Fruit fly (Drosophila melanogaster) whole organism, embryonic: ENCODE measurements around the gene sif.

Source experiments
- Abd-B ChIP-seq: fragments of 200-800 bp; sonication (Bioruptor generic); optimal IDR thresholded peaks from 2 replicates; lab custom pipeline; 2018; ENCODE audit warnings: missing biosample characterization, mild to moderate bottlenecking, missing genetic modification characterization, moderate library complexity
- Bgb ChIP-seq: fragments of 200-800 bp; sonication (Bioruptor generic); IDR thresholded peaks from 2 replicates; pipeline ENCODE4 v1.3.6; 2022; ENCODE audit warnings: missing biosample characterization, missing genetic modification characterization; ENCODE audit not compliant: partially characterized antibody
- CG10209 ChIP-seq: fragments of 200-800 bp; sonication (Bioruptor generic); optimal IDR thresholded peaks from 3 replicates; lab custom pipeline; 2017; ENCODE audit warnings: missing biosample characterization, mild to moderate bottlenecking, missing genetic modification characterization, missing genetic modification reagents
- CG10274 ChIP-seq: fragments of 200-800 bp; sonication (Bioruptor generic); optimal IDR thresholded peaks from 3 replicates; lab custom pipeline; 2017; ENCODE audit warnings: missing biosample characterization, mild to moderate bottlenecking, missing genetic modification characterization
- CG10979 ChIP-seq: fragments of 200-800 bp; sonication (Bioruptor generic); optimal IDR thresholded peaks from 2 replicates; lab custom pipeline; 2018; ENCODE audit warnings: missing biosample characterization, mild to moderate bottlenecking, missing genetic modification characterization, moderate library complexity
- CG11398 ChIP-seq: fragments of 200-800 bp; sonication (Bioruptor generic); optimal IDR thresholded peaks from 2 replicates; lab custom pipeline; 2016; ENCODE audit warnings: missing biosample characterization, missing genetic modification characterization
- CG11504 ChIP-seq: fragments of 200-800 bp; sonication (Bioruptor generic); optimal IDR thresholded peaks from 3 replicates; lab custom pipeline; 2019; ENCODE audit warnings: missing biosample characterization, mild to moderate bottlenecking, missing genetic modification characterization, moderate library complexity
- CG12155 ChIP-seq: fragments of 200-800 bp; sonication (Bioruptor generic); optimal IDR thresholded peaks from 3 replicates; lab custom pipeline; 2016; ENCODE audit warnings: missing biosample characterization, missing genetic modification characterization
- CG12659 ChIP-seq: fragments of 200-800 bp; sonication (Bioruptor generic); optimal IDR thresholded peaks from 3 replicates; lab custom pipeline; 2017; ENCODE audit warnings: mild to moderate bottlenecking, missing biosample characterization, missing genetic modification reagents, missing genetic modification characterization
- CG14050 ChIP-seq: fragments of 200-800 bp; sonication (Bioruptor generic); IDR thresholded peaks from 3 replicates; pipeline ENCODE4 v1.3.6; 2022; ENCODE audit warnings: missing biosample characterization, missing genetic modification characterization
- CG1647 ChIP-seq: fragments of 200-800 bp; sonication (Bioruptor generic); optimal IDR thresholded peaks from 3 replicates; lab custom pipeline; 2016; ENCODE audit warnings: missing biosample characterization, missing genetic modification characterization
- CG16815 ChIP-seq: fragments of 200-800 bp; sonication (Bioruptor generic); optimal IDR thresholded peaks from 3 replicates; lab custom pipeline; 2017; ENCODE audit warnings: missing biosample characterization, mild to moderate bottlenecking, missing genetic modification characterization
- CG17385 ChIP-seq: fragments of 200-800 bp; sonication (Bioruptor generic); optimal IDR thresholded peaks from 3 replicates; lab custom pipeline; 2018; ENCODE audit warnings: missing biosample characterization, mild to moderate bottlenecking, missing genetic modification characterization
- CG18262 ChIP-seq: fragments of 200-800 bp; optimal IDR thresholded peaks from 3 replicates; lab custom pipeline; 2019; ENCODE audit warnings: missing biosample characterization, mild to moderate bottlenecking, missing genetic modification characterization, moderate library complexity
- CG2712 ChIP-seq: fragments of 200-800 bp; optimal IDR thresholded peaks from 3 replicates; lab custom pipeline; 2019; ENCODE audit warnings: missing biosample characterization, mild to moderate bottlenecking, missing genetic modification characterization, moderate library complexity
- CG34224 ChIP-seq: fragments of 200-800 bp; sonication (Bioruptor generic); IDR thresholded peaks from 3 replicates; pipeline ENCODE4 v1.3.6; 2022; ENCODE audit warnings: missing biosample characterization, missing genetic modification characterization; ENCODE audit not compliant: partially characterized antibody
- CG4360 ChIP-seq: fragments of 200-800 bp; sonication (Bioruptor generic); IDR thresholded peaks from 2 replicates; pipeline ENCODE4 v1.3.6; 2022; ENCODE audit warnings: missing biosample characterization, missing genetic modification characterization
- CG6254 ChIP-seq: fragments of 200-800 bp; sonication (Bioruptor generic); optimal IDR thresholded peaks from 3 replicates; lab custom pipeline; 2017; ENCODE audit warnings: mild to moderate bottlenecking, missing biosample characterization, missing genetic modification reagents, missing genetic modification characterization
- CG6683 ChIP-seq: fragments of 200-800 bp; sonication (Bioruptor generic); optimal IDR thresholded peaks from 2 replicates; lab custom pipeline; 2017; ENCODE audit warnings: missing biosample characterization, mild to moderate bottlenecking, missing genetic modification characterization, missing genetic modification reagents
- CG6813 ChIP-seq: fragments of 200-800 bp; sonication (Bioruptor generic); optimal IDR thresholded peaks from 2 replicates; lab custom pipeline; 2017; ENCODE audit warnings: missing biosample characterization, missing genetic modification characterization, mild to moderate bottlenecking, moderate library complexity, missing genetic modification reagents
- CG7556 ChIP-seq: fragments of 200-800 bp; sonication (Bioruptor generic); optimal IDR thresholded peaks from 2 replicates; lab custom pipeline; 2017; ENCODE audit warnings: missing biosample characterization, mild to moderate bottlenecking, missing genetic modification characterization
- D19B ChIP-seq: fragments of 200-800 bp; sonication (Bioruptor generic); optimal IDR thresholded peaks from 2 replicates; lab custom pipeline; 2017; ENCODE audit warnings: missing biosample characterization, mild to moderate bottlenecking, missing genetic modification characterization
- Fer2 ChIP-seq: fragments of 200-800 bp; sonication (Bioruptor generic); optimal IDR thresholded peaks from 2 replicates; lab custom pipeline; 2018; ENCODE audit warnings: missing biosample characterization, mild to moderate bottlenecking, missing genetic modification characterization, moderate library complexity
- HLH4C ChIP-seq: fragments of 200-800 bp; sonication (Bioruptor generic); IDR thresholded peaks from 3 replicates; pipeline ENCODE4 v1.3.6; 2022; ENCODE audit warnings: missing biosample characterization, missing genetic modification characterization; ENCODE audit not compliant: partially characterized antibody
- NfI ChIP-seq: fragments of 200-800 bp; sonication (Bioruptor generic); optimal IDR thresholded peaks from 3 replicates; lab custom pipeline; 2018; ENCODE audit warnings: missing biosample characterization, mild to moderate bottlenecking, missing genetic modification characterization, moderate library complexity
- Opbp ChIP-seq: fragments of 200-800 bp; sonication (Bioruptor generic); IDR thresholded peaks from 3 replicates; pipeline ENCODE4 v1.3.6; 2022; ENCODE audit warnings: missing biosample characterization, missing genetic modification characterization; ENCODE audit not compliant: partially characterized antibody
- Ravus ChIP-seq: fragments of 200-800 bp; sonication (Bioruptor generic); IDR thresholded peaks from 2 replicates; pipeline ENCODE4 v1.3.6; 2022; ENCODE audit warnings: missing biosample characterization, missing genetic modification characterization
- Xrp1 ChIP-seq: fragments of 200-800 bp; sonication (Bioruptor generic); IDR thresholded peaks from 2 replicates; pipeline ENCODE4 v1.3.6; 2022; ENCODE audit warnings: missing biosample characterization, missing genetic modification characterization
- al ChIP-seq: fragments of 200-800 bp; sonication (Bioruptor generic); IDR thresholded peaks from 2 replicates; pipeline ENCODE4 v1.3.6; 2022; ENCODE audit warnings: missing biosample characterization, missing genetic modification characterization
- aop ChIP-seq: fragments of 200-800 bp; sonication (Bioruptor generic); IDR thresholded peaks from 2 replicates; pipeline ENCODE4 v1.3.6; 2022; ENCODE audit warnings: missing biosample characterization, missing genetic modification characterization
- bsh ChIP-seq, 2 experiments: fragments of 200-800 bp; sonication (Bioruptor generic); optimal IDR thresholded peaks; 2 replicates each; lab custom pipeline; 2017 to 2018; ENCODE audit warnings: mild to moderate bottlenecking in 2 of 2, missing biosample characterization in 2 of 2, missing genetic modification characterization in 2 of 2, moderate library complexity in 1 of 2
- disco-r ChIP-seq: fragments of 200-800 bp; sonication (Bioruptor generic); optimal IDR thresholded peaks from 2 replicates; lab custom pipeline; 2016; ENCODE audit warnings: missing biosample characterization, missing genetic modification characterization
- dysf ChIP-seq: fragments of 200-800 bp; sonication (Bioruptor generic); IDR thresholded peaks from 3 replicates; pipeline ENCODE4 v1.3.6; 2022; ENCODE audit warnings: missing biosample characterization, missing genetic modification characterization
- gem ChIP-seq: fragments of 200-800 bp; sonication (Bioruptor generic); optimal IDR thresholded peaks from 2 replicates; lab custom pipeline; 2019; ENCODE audit warnings: missing biosample characterization, mild to moderate bottlenecking, missing genetic modification characterization, moderate library complexity
- insv ChIP-seq, 2 experiments: fragments of 200-800 bp; sonication (Bioruptor generic); optimal IDR thresholded peaks; 3 replicates each; lab custom pipeline; 2016 to 2018; ENCODE audit warnings: missing biosample characterization in 2 of 2, missing genetic modification characterization in 2 of 2
- ken ChIP-seq: fragments of 200-800 bp; sonication (Bioruptor generic); IDR thresholded peaks from 3 replicates; pipeline ENCODE4 v1.3.6; 2022; ENCODE audit warnings: missing biosample characterization, missing genetic modification characterization
- knrl ChIP-seq: fragments of 200-800 bp; sonication (Bioruptor generic); IDR thresholded peaks from 3 replicates; pipeline ENCODE4 v1.3.6; 2022; ENCODE audit warnings: missing biosample characterization, missing genetic modification characterization; ENCODE audit not compliant: partially characterized antibody
- lbe ChIP-seq: fragments of 200-800 bp; sonication (Bioruptor generic); optimal IDR thresholded peaks from 2 replicates; lab custom pipeline; 2016; ENCODE audit warnings: missing biosample characterization, mild to moderate bottlenecking, missing genetic modification characterization
- p53 ChIP-seq: fragments of 200-800 bp; sonication (Bioruptor generic); optimal IDR thresholded peaks from 2 replicates; lab custom pipeline; 2016; ENCODE audit warnings: missing biosample characterization, missing genetic modification characterization
- peb ChIP-seq: fragments of 200-800 bp; sonication (Bioruptor generic); IDR thresholded peaks from 2 replicates; pipeline ENCODE4 v1.3.6; 2022; ENCODE audit warnings: missing biosample characterization, missing genetic modification characterization
- pfk ChIP-seq: fragments of 200-800 bp; sonication (Bioruptor generic); optimal IDR thresholded peaks from 2 replicates; lab custom pipeline; 2018; ENCODE audit warnings: missing biosample characterization, mild to moderate bottlenecking, missing genetic modification characterization, moderate library complexity
- pnt ChIP-seq: fragments of 200-800 bp; sonication (Bioruptor generic); optimal IDR thresholded peaks from 3 replicates; lab custom pipeline; 2016; ENCODE audit warnings: missing biosample characterization, missing genetic modification characterization
- pum ChIP-seq: fragments of 200-800 bp; sonication (Bioruptor generic); optimal IDR thresholded peaks from 2 replicates; lab custom pipeline; 2016; ENCODE audit warnings: missing biosample characterization, missing genetic modification characterization
- run ChIP-seq: fragments of 200-800 bp; sonication (Bioruptor generic); optimal IDR thresholded peaks from 3 replicates; lab custom pipeline; 2018; ENCODE audit warnings: missing biosample characterization, mild to moderate bottlenecking, missing genetic modification characterization
- sc ChIP-seq, 3 experiments: fragments of >200 bp in 2 of 3; fragments of 200-800 bp in 1 of 3; sonication (Bioruptor generic) in 1 of 3; optimal IDR thresholded peaks; 2 replicates in 2 of 3; 3 replicates in 1 of 3; lab custom pipeline; 2017; ENCODE audit warnings: mild to moderate bottlenecking in 1 of 3, missing biosample characterization in 1 of 3, missing genetic modification characterization in 1 of 3, missing genetic modification reagents in 1 of 3
- schlank ChIP-seq: fragments of 200-800 bp; sonication (Bioruptor generic); optimal IDR thresholded peaks from 2 replicates; lab custom pipeline; 2018; ENCODE audit warnings: missing biosample characterization, mild to moderate bottlenecking, missing genetic modification characterization
- tio ChIP-seq: fragments of 200-800 bp; sonication (Bioruptor generic); optimal IDR thresholded peaks from 2 replicates; lab custom pipeline; 2017; ENCODE audit warnings: missing biosample characterization, missing genetic modification characterization, inconsistent platforms

sif gene

DNA sequence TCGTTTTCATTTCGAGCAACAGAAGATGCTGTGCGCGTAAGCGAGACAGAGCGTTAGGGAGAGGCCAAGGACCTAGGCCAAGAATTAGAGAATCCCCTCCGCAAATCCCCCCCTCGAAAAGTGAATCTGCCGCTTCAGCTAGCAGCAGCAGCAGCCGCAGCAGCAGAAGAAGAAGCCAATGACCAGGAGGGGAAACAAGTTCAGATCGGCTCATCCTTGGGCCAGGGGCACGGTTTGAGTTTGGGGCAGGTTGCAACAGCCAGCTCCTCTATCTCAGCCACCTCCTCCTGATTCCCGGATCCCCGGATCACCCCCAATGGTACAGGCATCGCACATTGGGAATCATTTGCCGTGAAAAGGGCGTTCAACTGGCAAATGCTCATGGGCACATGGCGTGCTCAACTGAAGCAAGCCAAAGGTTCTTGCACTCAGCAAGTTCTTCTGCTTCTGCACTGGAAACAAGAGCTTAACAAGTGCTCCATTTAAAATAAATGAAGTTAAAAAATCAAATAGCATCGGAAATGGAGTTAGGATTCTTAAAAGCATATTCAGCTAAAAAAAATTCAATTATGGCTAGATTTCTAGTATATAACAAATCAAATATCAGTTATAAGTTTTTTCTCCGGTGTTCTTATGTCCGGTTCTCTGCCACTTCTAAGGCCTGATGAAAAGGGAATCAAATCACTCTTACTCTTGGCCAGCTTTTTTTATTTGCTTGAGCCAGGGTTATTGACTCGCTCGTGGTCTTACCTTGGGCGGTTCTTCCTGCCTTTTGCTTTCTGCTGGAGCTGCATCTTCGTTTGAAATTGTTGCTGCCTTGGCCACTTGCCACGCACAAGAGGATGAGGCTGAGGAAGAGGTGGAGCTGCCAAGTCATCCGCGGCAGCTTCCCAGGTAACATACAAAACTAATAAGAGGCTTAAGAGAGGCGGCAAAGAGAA lies 24.2 kb upstream of the sif start (continued):
- no peak for TF ChIP-seq pum (GFP tag; lab: Kevin White, UChicago)
- no peak for TF ChIP-seq CG1647 (GFP tag; lab: Kevin White, UChicago)
- no peak for TF ChIP-seq Fer2 (tag; lab: Kevin White, UChicago)
- no peak for TF ChIP-seq CG10209
- peak; percentile 57 for TF ChIP-seq CG10979
- TF ChIP-seq CG2712 (tag; lab: Kevin White, UChicago): peak; percentile 54
- TF ChIP-seq Opbp (GFP tag; lab: Robert Waterston, UW): no peak
- TF ChIP-seq CG34224: no peak
- no peak for TF ChIP-seq dysf (GFP tag; lab: Robert Waterston, UW)
- no peak for TF ChIP-seq CG6254 (GFP tag; lab: Kevin White, UChicago)
- TF ChIP-seq NfI: no peak
- no peak for TF ChIP-seq CG16815
- TF ChIP-seq Xrp1 (GFP tag; lab: Robert Waterston, UW): peak; percentile 56
- TF ChIP-seq lbe: peak; percentile 85
- no peak for TF ChIP-seq CG6813 (GFP tag; lab: Kevin White, UChicago)
- TF ChIP-seq CG4360 (GFP tag; lab: Robert Waterston, UW): no peak
- TF ChIP-seq CG18262 (tag; lab: Kevin White, UChicago): peak; percentile 34
- TF ChIP-seq peb (GFP tag; lab: Robert Waterston, UW): no peak
- TF ChIP-seq disco-r: no peak
- peak in 1 of 2 experiments; percentile 66 for TF ChIP-seq bsh (GFP tag; optimal IDR thresholded peaks at IDR 0.05; lab: Kevin White, UChicago)
- no peak for TF ChIP-seq HLH4C
- no peak for TF ChIP-seq CG17385 (GFP tag; lab: Kevin White, UChicago)
- no peak for TF ChIP-seq Ravus
- TF ChIP-seq sc (optimal IDR thresholded peaks at IDR 0.05; lab: Kevin White, UChicago): no peak
- no peak for TF ChIP-seq sc (GFP tag; optimal IDR thresholded peaks at IDR 0.05; lab: Kevin White, UChicago)
- TF ChIP-seq gem: peak; percentile 6
- TF ChIP-seq p53 (GFP tag; lab: Kevin White, UChicago): no peak
- no peak for TF ChIP-seq CG12659 (GFP tag; lab: Kevin White, UChicago)
- no peak for TF ChIP-seq CG10274 (GFP tag; lab: Kevin White, UChicago)
- TF ChIP-seq CG12155 (GFP tag; lab: Kevin White, UChicago): no peak
- no peak for TF ChIP-seq run (tag; lab: Kevin White, UChicago)
- no peak for TF ChIP-seq CG11398 (GFP tag; lab: Kevin White, UChicago)
- no peak for TF ChIP-seq CG11504 (tag; lab: Kevin White, UChicago)
- no peak for TF ChIP-seq aop (GFP tag; lab: Robert Waterston, UW)
- no peak for TF ChIP-seq D19B (GFP tag; lab: Kevin White, UChicago)
- no peak for TF ChIP-seq pfk (GFP tag; lab: Kevin White, UChicago)
- no peak for TF ChIP-seq CG7556 (GFP tag; lab: Kevin White, UChicago)
- TF ChIP-seq tio (GFP tag; lab: Kevin White, UChicago): no peak
- no peak for TF ChIP-seq knrl (GFP tag; lab: Robert Waterston, UW)
- TF ChIP-seq Abd-B (GFP tag; lab: Kevin White, UChicago): no peak
- TF ChIP-seq CG6683: no peak
- no peak for TF ChIP-seq ken (GFP tag; lab: Robert Waterston, UW)
- no peak for TF ChIP-seq Bgb (GFP tag; lab: Robert Waterston, UW)
- no peak for TF ChIP-seq al (GFP tag; lab: Robert Waterston, UW)
- no peak for TF ChIP-seq schlank (tag; lab: Kevin White, UChicago)
- TF ChIP-seq pnt (GFP tag; lab: Kevin White, UChicago): no peak
- no peak for TF ChIP-seq insv (GFP tag; optimal IDR thresholded peaks at IDR 0.05; lab: Kevin White, UChicago)
- TF ChIP-seq CG14050: no peak
